Fruit fly (Drosophila melanogaster) S2 (cell line): ENCODE results near the gene CG6048.

Source experiments
- CG8478 ChIP-seq: fragments of >200 bp; optimal IDR thresholded peaks from 2 replicates; lab custom pipeline; 2018
- CTCF ChIP-seq, 2 experiments: fragments of >200 bp; optimal IDR thresholded peaks; 2 replicates each; lab custom pipeline; 2018

Gene CG6048

DNA sequence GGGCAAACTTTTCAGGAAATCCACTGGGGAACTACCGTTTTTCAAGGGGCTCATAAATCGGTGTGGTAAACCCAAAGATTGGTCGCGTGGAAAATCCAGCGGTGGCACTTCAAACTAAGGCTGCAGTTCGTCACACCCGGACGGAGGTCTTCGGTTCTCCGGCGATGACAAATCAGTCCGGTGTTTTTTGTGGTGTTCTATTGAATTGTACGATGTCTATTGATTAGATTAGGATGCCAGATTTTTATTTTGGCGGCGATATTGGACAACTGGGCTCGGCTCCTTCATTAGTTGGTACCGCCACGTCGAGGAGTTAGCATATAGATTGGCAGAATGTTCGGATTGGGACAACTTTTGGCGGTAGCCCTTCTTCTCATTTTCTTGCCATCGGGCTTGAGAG lies at the start of gene CG6048:
Gene CG6048 (plus strand): TSS at position 301 of the 400 bp plus-strand sequence.
- no peak for TF ChIP-seq CG8478 (lab: Kevin White, UChicago)
- no peak for TF ChIP-seq CTCF (optimal IDR thresholded peaks at IDR 0.05; lab: Kevin White, UChicago)

DNA sequence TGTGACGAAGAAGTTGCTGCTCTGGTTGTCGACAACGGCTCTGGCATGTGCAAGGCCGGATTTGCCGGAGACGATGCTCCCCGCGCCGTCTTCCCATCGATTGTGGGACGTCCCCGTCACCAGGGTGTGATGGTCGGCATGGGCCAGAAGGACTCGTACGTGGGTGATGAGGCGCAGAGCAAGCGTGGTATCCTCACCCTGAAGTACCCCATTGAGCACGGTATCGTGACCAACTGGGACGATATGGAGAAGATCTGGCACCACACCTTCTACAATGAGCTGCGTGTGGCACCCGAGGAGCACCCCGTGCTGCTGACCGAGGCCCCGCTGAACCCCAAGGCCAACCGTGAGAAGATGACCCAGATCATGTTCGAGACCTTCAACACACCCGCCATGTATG lies 49.7 kb upstream of the CG6048 start:
- TF ChIP-seq CG8478 (lab: Kevin White, UChicago) (no peak), CTCF (optimal IDR thresholded peaks at IDR 0.05; lab: Kevin White, UChicago) (no peak)

DNA sequence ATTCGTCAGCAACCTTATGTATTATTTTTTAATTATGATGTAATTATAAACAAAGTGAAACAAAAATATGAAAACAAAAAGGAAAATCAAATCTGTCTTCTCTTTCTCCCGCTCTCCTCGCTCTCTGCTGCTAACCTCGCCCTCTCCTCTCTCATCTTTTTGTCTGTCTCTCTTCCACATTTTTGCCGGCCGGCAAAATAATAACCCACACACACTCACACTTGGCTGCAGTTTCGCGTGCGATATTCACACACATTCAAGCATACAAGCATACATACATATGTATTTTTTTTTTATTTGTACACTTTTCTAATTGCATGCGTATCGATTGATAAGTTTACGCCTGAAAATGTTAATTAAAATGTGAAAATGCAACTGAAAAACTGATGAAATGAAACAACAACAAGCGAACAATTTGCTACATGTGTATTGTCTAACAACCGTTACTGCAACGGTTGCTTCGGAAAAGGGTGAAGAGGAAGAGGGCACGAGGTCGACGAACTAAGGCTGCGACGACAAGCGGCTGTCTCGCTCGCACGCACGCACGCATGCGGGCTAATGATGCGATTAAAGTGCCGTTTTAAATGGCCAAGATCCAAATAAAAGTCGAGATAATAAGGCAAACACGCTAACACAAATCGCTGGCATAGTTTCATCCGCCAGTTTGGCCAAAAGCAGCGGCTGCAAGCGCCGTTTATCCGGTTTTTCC lies 47.8 kb upstream of the CG6048 start:
- TF ChIP-seq CTCF (optimal IDR thresholded peaks at IDR 0.05; lab: Kevin White, UChicago) (no peak), CG8478 (lab: Kevin White, UChicago) (no peak)

dm6 chrX:5905086-5905400 lies 47.3 kb upstream of the CG6048 start:
- TF ChIP-seq CTCF (optimal IDR thresholded peaks at IDR 0.05; lab: Kevin White, UChicago) (no peak), CG8478 (lab: Kevin White, UChicago) (no peak)

DNA sequence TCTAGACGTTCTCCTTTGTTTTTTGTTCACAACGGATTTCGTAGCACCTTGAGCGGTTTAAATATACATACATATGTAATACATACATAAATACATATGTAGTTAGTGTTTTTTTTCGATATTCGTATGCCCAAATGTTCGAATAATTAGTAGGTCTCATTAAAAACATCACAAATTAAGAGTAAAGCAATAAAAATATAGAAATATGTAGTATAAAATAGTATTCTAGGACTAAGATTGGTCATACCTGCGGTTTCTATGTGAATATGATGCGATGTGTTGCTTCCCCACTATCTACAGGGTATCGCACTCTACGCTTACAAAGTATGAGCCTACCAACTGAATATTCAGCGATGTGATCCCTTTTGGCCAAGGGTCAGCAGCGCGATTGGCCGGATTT lies 46.9 kb upstream of the CG6048 start, which contains the start of gene CG4020:
Gene CG4020 (plus strand): TSS at position 301 of the 400 bp plus-strand sequence.
- TF ChIP-seq CTCF (optimal IDR thresholded peaks at IDR 0.05; lab: Kevin White, UChicago) (no peak), CG8478 (lab: Kevin White, UChicago) (no peak)

dm6 chrX:5907916-5908315 lies 44.4 kb upstream of the CG6048 start, which contains the start of gene CG12236:
CG12236 (plus strand) TSS chrX:5908135.
- TF ChIP-seq CG8478 (lab: Kevin White, UChicago) (no peak), CTCF (optimal IDR thresholded peaks at IDR 0.05; lab: Kevin White, UChicago) (peak; percentile 95 to 97)

dm6 chrX:5914992-5915751 lies 37.2 kb upstream of the CG6048 start:
- TF ChIP-seq CG8478 (lab: Kevin White, UChicago): no peak
- no peak for TF ChIP-seq CTCF (optimal IDR thresholded peaks at IDR 0.05; lab: Kevin White, UChicago)

DNA sequence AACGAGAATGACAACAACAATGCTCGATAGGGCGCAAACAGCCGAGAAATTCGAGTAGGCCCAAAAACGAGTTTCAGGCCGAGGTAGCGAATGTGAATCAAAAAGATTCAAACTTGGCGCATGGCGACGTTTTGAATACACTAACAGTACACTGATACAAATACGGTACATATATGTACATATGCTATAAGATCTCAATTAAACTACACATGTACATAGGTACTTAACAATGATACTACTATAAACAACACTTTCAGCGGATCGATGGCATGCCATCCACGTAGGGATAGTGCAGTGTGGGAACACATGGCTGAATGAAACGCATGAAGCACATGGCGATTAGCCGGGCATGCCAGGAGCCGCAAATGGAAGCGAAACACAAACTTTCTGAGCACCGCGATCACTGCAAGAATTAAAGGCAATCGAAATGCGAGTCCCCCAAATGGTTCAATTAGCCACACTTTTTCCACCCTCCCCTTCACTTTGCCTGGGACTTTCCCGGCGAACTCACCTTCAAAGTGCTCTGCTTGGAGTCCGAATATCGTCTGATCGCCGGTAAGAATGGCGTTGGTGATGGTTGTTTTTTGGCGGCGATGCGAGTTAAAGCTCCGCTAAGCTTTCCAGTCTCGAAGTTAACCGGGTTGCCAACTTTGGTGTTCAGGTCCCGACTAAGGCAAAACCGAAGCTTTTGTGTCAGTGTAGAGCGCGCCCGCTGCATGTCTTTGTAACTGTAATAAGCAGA lies 36.4 kb upstream of the CG6048 start:
- TF ChIP-seq CTCF (optimal IDR thresholded peaks at IDR 0.05; lab: Kevin White, UChicago): no peak
- no peak for TF ChIP-seq CG8478 (lab: Kevin White, UChicago)

dm6 chrX:5916494-5917309 lies 35.7 kb upstream of the CG6048 start, which contains the start of the genes Shmt and CG3726:
Shmt (minus strand) TSS chrX:5916797.
CG3726 (plus strand) TSS chrX:5917097.
- TF ChIP-seq CG8478 (lab: Kevin White, UChicago) (no peak), CTCF (optimal IDR thresholded peaks at IDR 0.05; lab: Kevin White, UChicago) (peak in 1 of 2 experiments; percentile 7)

- no peak for TF ChIP-seq CG8478 (lab: Kevin White, UChicago)
- no peak for TF ChIP-seq CTCF (optimal IDR thresholded peaks at IDR 0.05; lab: Kevin White, UChicago)
Measured at dm6 chrX:5917310-5917988, 34.9 kb upstream of the CG6048 start.

DNA sequence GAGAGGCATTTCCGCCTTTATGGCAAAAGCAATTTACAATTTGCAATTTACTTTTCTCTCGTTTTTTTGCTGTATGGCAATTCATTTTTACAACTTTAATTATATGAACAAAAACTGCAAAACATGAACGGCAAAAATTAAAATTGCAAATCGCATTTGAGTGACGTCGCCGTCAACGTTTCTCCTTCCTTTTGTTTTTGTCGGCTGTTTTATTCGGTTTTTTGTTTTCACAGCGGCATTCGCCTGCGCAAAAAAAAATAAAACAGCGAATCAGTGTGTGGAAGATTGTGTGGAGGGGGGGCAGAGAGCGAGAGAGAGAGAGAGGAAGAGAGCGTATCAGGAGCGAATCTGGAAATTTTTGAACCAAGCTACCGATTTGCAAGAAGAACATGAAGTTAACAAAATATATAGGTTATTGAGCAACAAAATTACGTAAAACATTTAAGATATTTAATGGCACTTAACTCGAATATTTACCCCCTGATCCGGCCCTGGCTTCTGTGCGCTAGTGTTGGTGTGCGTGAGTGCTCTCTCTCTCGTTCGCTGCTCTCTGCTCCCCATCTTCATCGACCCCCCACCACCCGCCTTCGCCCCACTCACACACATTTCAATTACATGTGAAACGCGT lies 33.8 kb upstream of the CG6048 start:
- no peak for TF ChIP-seq CG8478 (lab: Kevin White, UChicago)
- no peak for TF ChIP-seq CTCF (optimal IDR thresholded peaks at IDR 0.05; lab: Kevin White, UChicago)

- TF ChIP-seq CG8478 (lab: Kevin White, UChicago) (no peak), CTCF (optimal IDR thresholded peaks at IDR 0.05; lab: Kevin White, UChicago) (no peak)
Measured at dm6 chrX:5920932-5921331, 31.4 kb upstream of the CG6048 start.

- TF ChIP-seq CG8478 (lab: Kevin White, UChicago) (no peak), CTCF (optimal IDR thresholded peaks at IDR 0.05; lab: Kevin White, UChicago) (no peak)
Measured at dm6 chrX:5922057-5922456, 30.3 kb upstream of the CG6048 start.
